Fruit fly (Drosophila melanogaster): ENCODE data around the gene Rab1.

Gene Rab1

DNA sequence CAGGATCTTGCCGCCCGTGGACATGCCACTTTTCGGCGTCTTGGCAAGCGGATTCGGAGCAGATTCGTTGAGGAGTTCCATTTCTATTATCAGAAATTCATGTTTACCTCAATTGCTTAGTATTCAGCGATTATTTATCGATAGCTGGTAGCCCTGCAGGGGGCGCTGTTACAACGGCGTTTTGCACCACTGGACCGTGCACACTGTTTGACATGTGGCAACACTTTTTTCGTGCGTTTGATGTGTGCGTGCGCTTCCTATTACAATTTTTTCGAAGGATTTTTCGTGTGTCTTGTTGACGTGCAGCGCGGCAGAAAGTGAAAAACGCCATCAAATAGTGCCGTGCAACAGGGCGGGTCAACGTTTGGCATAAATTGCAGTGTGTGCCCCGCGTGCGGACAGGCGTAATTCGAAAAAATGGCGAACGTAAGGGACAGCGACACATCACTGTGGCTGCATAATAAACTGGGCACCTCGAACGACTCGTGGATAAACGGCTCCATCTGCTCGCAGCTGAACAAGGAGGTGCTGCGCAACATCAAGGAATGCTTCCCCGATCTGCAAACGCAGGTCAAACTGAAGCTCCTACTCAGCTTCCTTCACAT, 45.3 kb downstream of the Rab1 start, which contains the start of the genes CG3337 and Nelf-A (continued):
- TF ChIP-seq CG12219 (GFP tag; optimal IDR thresholded peaks at IDR 0.05): no peak
- TF ChIP-seq Optix (GFP tag; IDR thresholded peaks at IDR 0.05): no peak; the same call in 2 of the 3 replicates
- TF ChIP-seq CG14667 (GFP tag; IDR thresholded peaks at IDR 0.05): peak; percentile 30; the same call in 1 of the 2 replicates
- TF ChIP-seq nom (GFP tag; optimal IDR thresholded peaks at IDR 0.05): peak; percentile 4
- TF ChIP-seq CG8944 (GFP tag; optimal IDR thresholded peaks at IDR 0.05): peak; percentile 80
- TF ChIP-seq tin (GFP tag; optimal IDR thresholded peaks at IDR 0.05): peak; percentile 74
- peak; percentile 74 for TF ChIP-seq her (GFP tag; optimal IDR thresholded peaks at IDR 0.05)
- peak; percentile 77 for TF ChIP-seq Camta (GFP tag; optimal IDR thresholded peaks at IDR 0.05)
- TF ChIP-seq wek (GFP tag; optimal IDR thresholded peaks at IDR 0.05): no peak
- peak; percentile 86 for TF ChIP-seq Dbx (GFP tag; IDR thresholded peaks at IDR 0.05)
- peak; percentile 54 for TF ChIP-seq CG17359 (tag; optimal IDR thresholded peaks at IDR 0.05)
- TF ChIP-seq zen (tag; optimal IDR thresholded peaks at IDR 0.05): peak; percentile 45
- TF ChIP-seq hbn (GFP tag; IDR thresholded peaks at IDR 0.05; ENCODE audit: partially characterized antibody): peak; percentile 73
- peak; percentile 40 for TF ChIP-seq da (GFP tag; optimal IDR thresholded peaks at IDR 0.05)
- peak; percentile 40 for TF ChIP-seq CG13296 (GFP tag; optimal IDR thresholded peaks at IDR 0.05)
- no peak for TF ChIP-seq Dip2 (GFP tag; IDR thresholded peaks at IDR 0.05)
- no peak for TF ChIP-seq CG7556 (GFP tag; optimal IDR thresholded peaks at IDR 0.05)
- TF ChIP-seq CG15269 (tag; optimal IDR thresholded peaks at IDR 0.05): peak; percentile 30
- TF ChIP-seq pb (GFP tag; optimal IDR thresholded peaks at IDR 0.05): peak; percentile 66
- TF ChIP-seq gcm2 (GFP tag; optimal IDR thresholded peaks at IDR 0.05): peak; percentile 42
- TF ChIP-seq CG7928 (GFP tag; optimal IDR thresholded peaks at IDR 0.05): peak; percentile 62
- no peak for TF ChIP-seq CG3838 (GFP tag; optimal IDR thresholded peaks at IDR 0.05)
- TF ChIP-seq CG13424 (tag; optimal IDR thresholded peaks at IDR 0.05): peak; percentile 48
- TF ChIP-seq mirr (GFP tag; optimal IDR thresholded peaks at IDR 0.05): peak; percentile 81
- TF ChIP-seq mam (GFP tag; optimal IDR thresholded peaks at IDR 0.05): peak; percentile 88
- TF ChIP-seq seq (GFP tag; IDR thresholded peaks at IDR 0.05): no peak
- peak; percentile 43 for TF ChIP-seq CG13123 (GFP tag; optimal IDR thresholded peaks at IDR 0.05)
- no peak for TF ChIP-seq Sox100B (GFP tag; optimal IDR thresholded peaks at IDR 0.05)
- peak; percentile 97 for TF ChIP-seq pzg (GFP tag; optimal IDR thresholded peaks at IDR 0.05)
- TF ChIP-seq trem (tag; optimal IDR thresholded peaks at IDR 0.05): peak; percentile 75
- no peak for TF ChIP-seq corto (GFP tag; optimal IDR thresholded peaks at IDR 0.05)
- no peak for TF ChIP-seq cato (GFP tag; optimal IDR thresholded peaks at IDR 0.05; ENCODE audit: borderline replicate concordance)
- TF ChIP-seq pnt (GFP tag; optimal IDR thresholded peaks at IDR 0.05): peak; percentile 37
- peak; percentile 55; the same call in 1 of the 3 replicates for TF ChIP-seq CG6175 (GFP tag; IDR thresholded peaks at IDR 0.05)
- TF ChIP-seq Dfd (GFP tag; optimal IDR thresholded peaks at IDR 0.05): no peak
- TF ChIP-seq CG14860 (GFP tag; IDR thresholded peaks at IDR 0.05; ENCODE audit: partially characterized antibody): peak; percentile 57
- TF ChIP-seq sc (optimal IDR thresholded peaks at IDR 0.05): no peak
- no peak for TF ChIP-seq sc (GFP tag; optimal IDR thresholded peaks at IDR 0.05)
- peak in 1 of 2 experiments; percentile 81 for TF ChIP-seq Hr51 (GFP tag; optimal IDR thresholded peaks at IDR 0.05)
- TF ChIP-seq Opbp (GFP tag; IDR thresholded peaks at IDR 0.05; ENCODE audit: partially characterized antibody): peak; percentile 84
- peak; percentile 75 for TF ChIP-seq CG8089 (GFP tag; optimal IDR thresholded peaks at IDR 0.05)
- peak; percentile 63 for TF ChIP-seq cg (GFP tag; optimal IDR thresholded peaks at IDR 0.05)
- TF ChIP-seq Jarid2 (GFP tag; optimal IDR thresholded peaks at IDR 0.05): no peak
- peak; percentile 71 for TF ChIP-seq sisA (GFP tag; IDR thresholded peaks at IDR 0.05)
- peak; percentile 84 for TF ChIP-seq pho (GFP tag; optimal IDR thresholded peaks at IDR 0.05)
- peak; percentile 61 for TF ChIP-seq CG34376 (GFP tag; optimal IDR thresholded peaks at IDR 0.05)
- peak; percentile 84 for TF ChIP-seq ci (GFP tag; IDR thresholded peaks at IDR 0.05)
- peak; percentile 83 for TF ChIP-seq knrl (GFP tag; IDR thresholded peaks at IDR 0.05; ENCODE audit: partially characterized antibody)
- TF ChIP-seq CG17361 (GFP tag; IDR thresholded peaks at IDR 0.05): no peak; the same call in 2 of the 3 replicates
- no peak for TF ChIP-seq Nf-YC (tag; optimal IDR thresholded peaks at IDR 0.05)

All from whole organism, embryonic.